Fruit fly (Drosophila melanogaster) Kc167 (cell line): ENCODE measurements around the gene CG10301.

Experiments used
- Myc ChIP-seq: fragments of >200 bp; optimal IDR thresholded peaks from 2 replicates; lab custom pipeline; 2017; ENCODE audit warnings: missing external identifiers
- ttk ChIP-seq: sonication (Bioruptor generic); optimal IDR thresholded peaks from 2 replicates; lab custom pipeline; 2017; ENCODE audit warnings: missing external identifiers

- TF ChIP-seq Myc (no peak), ttk (lab: Kevin White, UChicago) (no peak)
Measured at dm6 chr3R:23757912-23758607, 48.1 kb downstream of the CG10301 start, which contains the start of the genes PTPMT1 and Hrd3.
